Fruit fly (Drosophila melanogaster) whole organism, prepupa: ENCODE results near the gene CG7806.
A peak's percentile ranks its signal among the peaks of the same experiment; 100 is the strongest.

ENCODE experiments used
- Blimp-1 ChIP-seq: fragments of 200-800 bp; sonication (Bioruptor generic); optimal IDR thresholded peaks from 3 replicates; lab custom pipeline; 2017; ENCODE audit warnings: missing biosample characterization, missing genetic modification characterization, mild to moderate bottlenecking, moderate library complexity, missing genetic modification reagents
- CG10631 ChIP-seq: fragments of 200-800 bp; sonication (Bioruptor generic); optimal IDR thresholded peaks from 2 replicates; lab custom pipeline; 2016; ENCODE audit warnings: missing biosample characterization, missing genetic modification characterization
- CG10669 ChIP-seq: fragments of 200-800 bp; sonication (Bioruptor generic); optimal IDR thresholded peaks from 3 replicates; lab custom pipeline; 2018; ENCODE audit warnings: missing biosample characterization, mild to moderate bottlenecking, missing genetic modification characterization, moderate library complexity
- CG11294 ChIP-seq: fragments of 200-800 bp; sonication (Bioruptor generic); IDR thresholded peaks from 2 replicates; pipeline ENCODE4 v1.3.6; 2022; ENCODE audit warnings: missing biosample characterization, missing genetic modification characterization
- CG11762 ChIP-seq: fragments of 200-800 bp; sonication (Bioruptor generic); optimal IDR thresholded peaks from 3 replicates; lab custom pipeline; 2016; ENCODE audit warnings: missing biosample characterization, missing genetic modification characterization; ENCODE audit not compliant: insufficient read depth
- CG11902 ChIP-seq: fragments of 200-800 bp; sonication (Bioruptor generic); optimal IDR thresholded peaks from 3 replicates; lab custom pipeline; 2016; ENCODE audit warnings: missing biosample characterization, missing genetic modification characterization
- CG15336 ChIP-seq: fragments of 200-800 bp; sonication (Bioruptor generic); IDR thresholded peaks from 2 replicates; pipeline ENCODE4 v1.3.6; 2022; ENCODE audit warnings: missing biosample characterization, missing genetic modification characterization
- CG16779 ChIP-seq: fragments of 200-800 bp; sonication (Bioruptor generic); optimal IDR thresholded peaks from 3 replicates; lab custom pipeline; 2017; ENCODE audit warnings: missing biosample characterization, mild to moderate bottlenecking, missing genetic modification characterization
- CG31627 ChIP-seq: fragments of 200-800 bp; sonication (Bioruptor generic); optimal IDR thresholded peaks from 3 replicates; lab custom pipeline; 2016; ENCODE audit warnings: missing biosample characterization, missing genetic modification characterization
- CG32006 ChIP-seq: fragments of 200-800 bp; sonication (Bioruptor generic); optimal IDR thresholded peaks from 3 replicates; lab custom pipeline; 2017; ENCODE audit warnings: missing biosample characterization, mild to moderate bottlenecking, missing genetic modification characterization
- CG34406 ChIP-seq: fragments of 200-800 bp; sonication (Bioruptor generic); optimal IDR thresholded peaks from 3 replicates; lab custom pipeline; 2016; ENCODE audit warnings: missing biosample characterization, missing genetic modification characterization
- CG3919 ChIP-seq: fragments of 200-800 bp; sonication (Bioruptor generic); optimal IDR thresholded peaks from 3 replicates; lab custom pipeline; 2016; ENCODE audit warnings: missing biosample characterization, missing genetic modification characterization
- CG4318 ChIP-seq: fragments of 200-800 bp; sonication (Bioruptor generic); optimal IDR thresholded peaks from 3 replicates; lab custom pipeline; 2017; ENCODE audit warnings: missing biosample characterization, mild to moderate bottlenecking, missing genetic modification characterization
- CG6276 ChIP-seq: fragments of 200-800 bp; sonication (Bioruptor generic); optimal IDR thresholded peaks from 2 replicates; lab custom pipeline; 2017; ENCODE audit warnings: missing biosample characterization, mild to moderate bottlenecking, missing genetic modification characterization
- CG6792 ChIP-seq: fragments of 200-800 bp; sonication (Bioruptor generic); optimal IDR thresholded peaks from 3 replicates; lab custom pipeline; 2016; ENCODE audit warnings: missing biosample characterization, missing genetic modification characterization
- CG6808 ChIP-seq: fragments of 200-800 bp; sonication (Bioruptor generic); optimal IDR thresholded peaks from 3 replicates; lab custom pipeline; 2017; ENCODE audit warnings: missing biosample characterization, missing genetic modification characterization, mild to moderate bottlenecking, moderate library complexity, missing genetic modification reagents
- CG6854 ChIP-seq: fragments of 200-800 bp; sonication (Bioruptor generic); optimal IDR thresholded peaks from 2 replicates; lab custom pipeline; 2017; ENCODE audit warnings: missing biosample characterization, mild to moderate bottlenecking, missing genetic modification characterization
- CG7368 ChIP-seq: fragments of 200-800 bp; sonication (Bioruptor generic); optimal IDR thresholded peaks from 3 replicates; lab custom pipeline; 2016; ENCODE audit warnings: missing biosample characterization, missing genetic modification characterization
- CG8119 ChIP-seq: fragments of 200-800 bp; sonication (Bioruptor generic); IDR thresholded peaks from 3 replicates; pipeline ENCODE4 v1.3.6; 2022; ENCODE audit warnings: missing biosample characterization, missing genetic modification characterization
- CG8319 ChIP-seq: fragments of 200-800 bp; sonication (Bioruptor generic); optimal IDR thresholded peaks from 3 replicates; lab custom pipeline; 2016; ENCODE audit warnings: missing biosample characterization, missing genetic modification characterization
- CG9139 ChIP-seq: fragments of 200-800 bp; sonication (Bioruptor generic); optimal IDR thresholded peaks from 3 replicates; lab custom pipeline; 2017; ENCODE audit warnings: missing biosample characterization, mild to moderate bottlenecking, missing genetic modification characterization
- Eip75B ChIP-seq: fragments of 200-800 bp; sonication (Bioruptor generic); optimal IDR thresholded peaks from 3 replicates; lab custom pipeline; 2016; ENCODE audit warnings: missing biosample characterization, missing genetic modification characterization
- Eip78C ChIP-seq: fragments of 200-800 bp; sonication (Bioruptor generic); peaks from one replicate; lab custom pipeline; 2016; ENCODE audit warnings: missing biosample characterization, missing genetic modification characterization
- Ets21C ChIP-seq: fragments of 200-800 bp; sonication (Bioruptor generic); optimal IDR thresholded peaks from 3 replicates; lab custom pipeline; 2016; ENCODE audit warnings: missing biosample characterization, missing genetic modification characterization
- Gug ChIP-seq: fragments of 200-800 bp; sonication (Bioruptor generic); IDR thresholded peaks from 2 replicates; pipeline ENCODE4 v1.3.6; 2022; ENCODE audit warnings: missing biosample characterization, missing genetic modification characterization
- Hr39 ChIP-seq: fragments of 200-800 bp; sonication (Bioruptor generic); optimal IDR thresholded peaks from 2 replicates; lab custom pipeline; 2016; ENCODE audit warnings: missing biosample characterization, missing genetic modification characterization
- Met ChIP-seq: fragments of 200-800 bp; sonication (Bioruptor generic); optimal IDR thresholded peaks from 3 replicates; lab custom pipeline; 2016; ENCODE audit warnings: missing biosample characterization, missing genetic modification characterization
- OdsH ChIP-seq: fragments of 200-800 bp; sonication (Bioruptor generic); optimal IDR thresholded peaks from 3 replicates; lab custom pipeline; 2016; ENCODE audit warnings: missing biosample characterization, missing genetic modification characterization
- Smox ChIP-seq: fragments of 200-800 bp; sonication (Bioruptor generic); optimal IDR thresholded peaks from 3 replicates; lab custom pipeline; 2016; ENCODE audit warnings: missing biosample characterization, missing genetic modification characterization
- Sox102F ChIP-seq: fragments of 200-800 bp; sonication (Bioruptor generic); optimal IDR thresholded peaks from 2 replicates; lab custom pipeline; 2016; ENCODE audit warnings: missing biosample characterization, mild to moderate bottlenecking, missing genetic modification characterization
- Sox14 ChIP-seq: fragments of 200-800 bp; sonication (Bioruptor generic); optimal IDR thresholded peaks from 3 replicates; lab custom pipeline; 2016; ENCODE audit warnings: missing biosample characterization, missing genetic modification characterization
- dac ChIP-seq: fragments of 200-800 bp; sonication (Bioruptor generic); optimal IDR thresholded peaks from 2 replicates; lab custom pipeline; 2017; ENCODE audit warnings: missing biosample characterization, mild to moderate bottlenecking, missing genetic modification characterization
- eg ChIP-seq: fragments of 200-800 bp; sonication (Bioruptor generic); IDR thresholded peaks from 3 replicates; pipeline ENCODE4 v1.3.6; 2022; ENCODE audit warnings: missing biosample characterization, missing genetic modification characterization
- esn ChIP-seq: fragments of 200-800 bp; sonication (Bioruptor generic); optimal IDR thresholded peaks from 2 replicates; lab custom pipeline; 2016; ENCODE audit warnings: missing biosample characterization, mild to moderate bottlenecking, missing genetic modification characterization, moderate library complexity
- fd85E ChIP-seq: fragments of 200-800 bp; sonication (Bioruptor generic); optimal IDR thresholded peaks from 3 replicates; lab custom pipeline; 2016; ENCODE audit warnings: missing biosample characterization, missing genetic modification characterization
- fkh ChIP-seq: fragments of 200-800 bp; sonication (Bioruptor generic); optimal IDR thresholded peaks from 3 replicates; lab custom pipeline; 2017; ENCODE audit warnings: missing biosample characterization, mild to moderate bottlenecking, missing genetic modification characterization, moderate library complexity
- lz ChIP-seq: fragments of 200-800 bp; sonication (Bioruptor generic); optimal IDR thresholded peaks from 3 replicates; lab custom pipeline; 2016; ENCODE audit warnings: missing biosample characterization, missing genetic modification characterization
- net ChIP-seq: fragments of 200-800 bp; sonication (Bioruptor generic); optimal IDR thresholded peaks from 3 replicates; lab custom pipeline; 2016; ENCODE audit warnings: missing biosample characterization, missing genetic modification characterization
- pdm3 ChIP-seq: fragments of 200-800 bp; sonication (Bioruptor generic); optimal IDR thresholded peaks from 3 replicates; lab custom pipeline; 2016; ENCODE audit warnings: missing biosample characterization, missing genetic modification characterization
- salr ChIP-seq, 2 experiments: fragments of 200-800 bp; sonication (Bioruptor generic); optimal IDR thresholded peaks; 3 replicates each; lab custom pipeline; 2016 to 2018; ENCODE audit warnings: missing biosample characterization in 2 of 2, missing genetic modification characterization in 2 of 2, mild to moderate bottlenecking in 1 of 2
- spab ChIP-seq: fragments of 200-800 bp; sonication (Bioruptor generic); optimal IDR thresholded peaks from 2 replicates; lab custom pipeline; 2017; ENCODE audit warnings: missing biosample characterization, mild to moderate bottlenecking, missing genetic modification characterization, missing genetic modification reagents
- svp ChIP-seq: fragments of 200-800 bp; sonication (Bioruptor generic); peaks from one replicate; lab custom pipeline; 2016; ENCODE audit warnings: missing biosample characterization, missing genetic modification characterization

CG7806 gene

dm6 chr2L:8293449-8293848 lies 17.8 kb upstream of the CG7806 start (continued):
- TF ChIP-seq svp (GFP tag; lab: Kevin White, UChicago) (peak; percentile 53), CG4318 (GFP tag; lab: Kevin White, UChicago) (no peak), CG11902 (GFP tag; lab: Kevin White, UChicago) (no peak), CG32006 (no peak), Sox102F (GFP tag; lab: Kevin White, UChicago) (peak; percentile 18)

DNA sequence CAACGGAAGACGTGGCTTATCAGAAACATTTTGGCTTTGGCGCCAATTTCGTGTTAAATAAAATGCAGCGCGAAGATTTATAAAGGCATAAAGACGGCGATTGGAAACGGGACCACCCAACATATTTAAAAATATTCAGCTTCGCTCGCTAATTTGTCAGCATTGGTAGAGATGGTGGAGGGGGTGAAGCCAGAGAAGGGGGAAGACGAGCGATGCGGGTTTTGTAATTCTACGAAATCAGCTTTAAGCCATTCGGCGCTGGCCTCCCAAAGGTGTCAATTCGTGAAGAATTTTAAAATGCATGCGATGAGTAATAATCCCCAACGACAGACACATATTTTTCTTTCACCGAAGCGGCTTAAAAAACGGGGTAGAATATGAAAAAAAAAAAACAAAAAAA lies 17.2 kb upstream of the CG7806 start:
- no peak for TF ChIP-seq dac
- no peak for TF ChIP-seq salr (GFP tag; optimal IDR thresholded peaks at IDR 0.05; lab: Kevin White, UChicago)
- TF ChIP-seq OdsH (GFP tag; lab: Kevin White, UChicago): no peak
- no peak for TF ChIP-seq fkh
- TF ChIP-seq CG10631 (GFP tag; lab: Kevin White, UChicago): no peak
- no peak for TF ChIP-seq fd85E (GFP tag; lab: Kevin White, UChicago)
- no peak for TF ChIP-seq CG6792 (GFP tag; lab: Kevin White, UChicago)
- TF ChIP-seq svp (GFP tag; lab: Kevin White, UChicago): no peak
- TF ChIP-seq eg: no peak
- no peak for TF ChIP-seq CG3919 (GFP tag; lab: Kevin White, UChicago)
- TF ChIP-seq Gug (GFP tag; lab: Robert Waterston, UW): no peak
- no peak for TF ChIP-seq lz
- TF ChIP-seq CG10669 (GFP tag; lab: Kevin White, UChicago): no peak
- no peak for TF ChIP-seq Ets21C (GFP tag; lab: Kevin White, UChicago)
- TF ChIP-seq CG15336 (GFP tag; lab: Robert Waterston, UW): no peak
- no peak for TF ChIP-seq CG34406 (GFP tag; lab: Kevin White, UChicago)

DNA sequence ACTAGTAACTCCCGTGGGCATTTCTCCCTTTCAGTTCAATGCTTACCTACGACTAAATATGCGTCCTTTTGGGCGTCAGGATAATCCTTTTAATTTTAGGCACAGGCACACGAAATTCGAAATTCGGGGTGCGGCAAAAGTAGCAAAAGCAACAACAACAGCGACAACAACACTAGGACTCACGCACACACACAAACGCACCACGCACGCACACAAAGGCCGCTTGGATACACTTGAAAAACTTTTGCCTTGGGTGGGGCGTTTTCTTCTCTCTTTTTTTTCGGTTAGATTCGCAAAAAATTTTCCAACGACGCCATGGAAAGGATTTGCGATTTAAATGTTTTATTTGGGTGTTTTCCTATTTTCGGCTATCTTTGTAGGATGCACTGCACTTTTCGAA lies 14.8 kb upstream of the CG7806 start:
- TF ChIP-seq Sox14 (GFP tag; lab: Kevin White, UChicago) (no peak), CG7368 (GFP tag; lab: Kevin White, UChicago) (no peak), Eip78C (GFP tag; lab: Kevin White, UChicago) (peak; percentile 23)

DNA sequence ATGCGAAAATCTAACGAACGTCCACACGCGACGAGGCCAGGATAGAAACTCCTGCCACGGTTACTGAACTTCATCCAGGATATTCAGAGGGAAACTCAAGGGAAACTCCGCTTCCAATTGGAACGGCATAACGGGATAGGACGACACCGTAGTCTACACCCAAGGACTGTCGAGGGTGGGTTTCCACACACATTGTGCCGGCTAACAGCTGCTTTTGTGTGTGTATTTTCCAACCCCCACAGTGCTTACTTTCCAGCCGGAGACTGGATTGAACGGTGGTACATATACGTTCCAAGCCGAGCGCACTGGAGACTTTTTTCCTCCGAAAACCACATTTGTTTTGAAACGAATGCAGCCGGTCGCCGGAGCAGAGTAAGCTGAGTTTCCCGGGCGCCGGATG lies 14.1 kb upstream of the CG7806 start:
- TF ChIP-seq CG34406 (GFP tag; lab: Kevin White, UChicago): no peak
- TF ChIP-seq CG7368 (GFP tag; lab: Kevin White, UChicago): no peak
- no peak for TF ChIP-seq Met
- TF ChIP-seq fkh: no peak
- TF ChIP-seq esn (GFP tag; lab: Kevin White, UChicago): no peak
- no peak for TF ChIP-seq dac
- no peak for TF ChIP-seq CG6276 (GFP tag; lab: Kevin White, UChicago)
- TF ChIP-seq Sox14 (GFP tag; lab: Kevin White, UChicago): no peak
- no peak for TF ChIP-seq svp (GFP tag; lab: Kevin White, UChicago)
- TF ChIP-seq CG8119 (GFP tag; lab: Robert Waterston, UW): no peak
- TF ChIP-seq CG10669 (GFP tag; lab: Kevin White, UChicago): no peak
- TF ChIP-seq Ets21C (GFP tag; lab: Kevin White, UChicago): no peak
- TF ChIP-seq CG6854 (GFP tag; lab: Kevin White, UChicago): no peak
- TF ChIP-seq CG10631 (GFP tag; lab: Kevin White, UChicago): no peak
- TF ChIP-seq CG16779: no peak
- no peak for TF ChIP-seq Smox (GFP tag; lab: Kevin White, UChicago)
- no peak for TF ChIP-seq CG8319 (GFP tag; lab: Kevin White, UChicago)
- no peak for TF ChIP-seq pdm3 (GFP tag; lab: Kevin White, UChicago)
- no peak for TF ChIP-seq CG32006

- TF ChIP-seq CG31627 (peak; percentile 86), spab (GFP tag; lab: Kevin White, UChicago) (peak; percentile 89), CG6792 (GFP tag; lab: Kevin White, UChicago) (peak; percentile 82), net (GFP tag; lab: Kevin White, UChicago) (peak; percentile 82), esn (GFP tag; lab: Kevin White, UChicago) (peak; percentile 95), CG6276 (GFP tag; lab: Kevin White, UChicago) (no peak), CG10669 (GFP tag; lab: Kevin White, UChicago) (peak; percentile 87), CG11294 (GFP tag; lab: Robert Waterston, UW) (0 out of 2 replicates have a peak, but pooled peaks have one; percentile 35), Met (peak; percentile 95), CG8319 (GFP tag; lab: Kevin White, UChicago) (peak; percentile 54), CG6808 (GFP tag; lab: Kevin White, UChicago) (peak; percentile 95), Sox14 (GFP tag; lab: Kevin White, UChicago) (peak; percentile 94), salr (GFP tag; optimal IDR thresholded peaks at IDR 0.05; lab: Kevin White, UChicago) (peak; percentile 60 to 70), Smox (GFP tag; lab: Kevin White, UChicago) (peak; percentile 89), pdm3 (GFP tag; lab: Kevin White, UChicago) (peak; percentile 87), Eip75B (peak; percentile 89), CG9139 (GFP tag; lab: Kevin White, UChicago) (peak; percentile 91), Blimp-1 (GFP tag; lab: Kevin White, UChicago) (peak; percentile 76), Hr39 (peak; percentile 91), CG11762 (GFP tag; lab: Kevin White, UChicago) (peak; percentile 70)
These were observed 11.9 kb upstream of the CG7806 start for dm6 chr2L:8299194-8299811.
